Worm (Caenorhabditis elegans) whole organism, L4 larva: ENCODE results near the gene F53F1.6.

Experiments used
- F10B5.3 ChIP-seq: sonication (generic microtip); optimal IDR thresholded peaks from 2 replicates; lab custom pipeline; 2016; ENCODE audit warnings: mild to moderate bottlenecking, missing genetic modification characterization, missing compliant biosample characterization
- F26F4.8 ChIP-seq: fragments of 200-800 bp; sonication (Bioruptor generic); conservative IDR thresholded peaks from 2 replicates; pipeline ENCODE4 v1.3.6; 2022; ENCODE audit warnings: missing genetic modification characterization, missing compliant biosample characterization
- F44E2.7 ChIP-seq: fragments of 200-800 bp; sonication (Bioruptor generic); IDR thresholded peaks from 2 replicates; pipeline ENCODE4 v2.1.2; 2022; ENCODE audit warnings: missing genetic modification characterization, missing compliant biosample characterization
- R02D3.7 ChIP-seq: fragments of 150-350 bp; sonication (generic microtip); optimal IDR thresholded peaks from 3 replicates; lab custom pipeline; 2014; ENCODE audit warnings: missing biosample characterization, missing genetic modification characterization
- Y48G9A.11 ChIP-seq: fragments of 200-800 bp; sonication (Bioruptor generic); IDR thresholded peaks from 2 replicates; pipeline ENCODE4 v1.3.6; 2022; ENCODE audit warnings: missing genetic modification reagents, missing genetic modification characterization, missing compliant biosample characterization
- aha-1 ChIP-seq: fragments of 150-350 bp; peaks from one replicate; lab custom pipeline; 2014; ENCODE audit warnings: missing biosample characterization, missing genetic modification characterization
- aly-2 ChIP-seq: sonication (generic microtip); optimal IDR thresholded peaks from 2 replicates; lab custom pipeline; 2018; ENCODE audit warnings: missing biosample characterization, missing genetic modification characterization
- arid-1 ChIP-seq: fragments of 200-800 bp; sonication (Bioruptor generic); conservative IDR thresholded peaks from 2 replicates; pipeline ENCODE4 v1.3.6; 2022; ENCODE audit warnings: missing genetic modification reagents, missing genetic modification characterization, missing compliant biosample characterization
- ceh-20 ChIP-seq: fragments of 200-800 bp; sonication (Bioruptor generic); IDR thresholded peaks from 2 replicates; pipeline ENCODE4 v1.3.6; 2022; ENCODE audit warnings: missing genetic modification reagents, missing genetic modification characterization, missing compliant biosample characterization
- ceh-44 ChIP-seq: fragments of 200-800 bp; sonication (Bioruptor generic); IDR thresholded peaks from 2 replicates; pipeline ENCODE4 v1.3.6; 2022; ENCODE audit warnings: missing genetic modification reagents, missing genetic modification characterization, missing compliant biosample characterization
- ceh-62 ChIP-seq: sonication (generic microtip); optimal IDR thresholded peaks from 2 replicates; lab custom pipeline; 2017; ENCODE audit warnings: missing biosample characterization, missing genetic modification characterization
- ceh-82 ChIP-seq: sonication (generic microtip); optimal IDR thresholded peaks from 2 replicates; lab custom pipeline; 2017; ENCODE audit warnings: missing biosample characterization, missing genetic modification characterization
- ces-1 ChIP-seq: fragments of 150-350 bp; sonication (generic microtip); optimal IDR thresholded peaks from 4 replicates; lab custom pipeline; 2014; ENCODE audit warnings: missing biosample characterization, missing genetic modification reagents, missing genetic modification characterization
- cey-2 ChIP-seq: sonication (generic microtip); optimal IDR thresholded peaks from 3 replicates; lab custom pipeline; 2017; ENCODE audit warnings: missing genetic modification characterization, mild to moderate bottlenecking, missing compliant biosample characterization, antibody characterized with exemption, borderline replicate concordance; ENCODE audit not compliant: insufficient read depth
- daf-16 ChIP-seq, 3 experiments: sonication (generic microtip); optimal IDR thresholded peaks; 2 replicates each; lab custom pipeline; 2016 to 2017; ENCODE audit warnings: missing genetic modification characterization in 3 of 3, missing genetic modification reagents in 3 of 3, mild to moderate bottlenecking in 2 of 3, missing compliant biosample characterization in 2 of 3, missing biosample characterization in 1 of 3, moderate library complexity in 1 of 3
- daf-19 ChIP-seq: fragments of 200-800 bp; sonication (Bioruptor generic); conservative IDR thresholded peaks from 2 replicates; pipeline ENCODE4 v1.3.6; 2022; ENCODE audit warnings: missing genetic modification characterization, missing compliant biosample characterization
- dmd-8 ChIP-seq: fragments of 200-800 bp; sonication (Bioruptor generic); IDR thresholded peaks from 2 replicates; pipeline ENCODE4 v1.3.6; 2022; ENCODE audit warnings: missing genetic modification characterization, missing compliant biosample characterization
- dve-1 ChIP-seq: sonication (generic microtip); optimal IDR thresholded peaks from 2 replicates; lab custom pipeline; 2017; ENCODE audit warnings: antibody characterized with exemption, mild to moderate bottlenecking, missing genetic modification characterization, missing compliant biosample characterization; ENCODE audit not compliant: insufficient read depth
- hif-1 ChIP-seq, 2 experiments: sonication (generic microtip); optimal IDR thresholded peaks; 2 replicates each; lab custom pipeline; 2016 to 2017; ENCODE audit warnings: missing compliant biosample characterization in 2 of 2, missing genetic modification characterization in 2 of 2, missing genetic modification reagents in 2 of 2, missing genotype in 2 of 2, mild to moderate bottlenecking in 1 of 2
- hlh-11 ChIP-seq: fragments of 200-800 bp; sonication (Bioruptor generic); optimal IDR thresholded peaks from 2 replicates; lab custom pipeline; 2018; ENCODE audit warnings: mild to moderate bottlenecking, missing genetic modification characterization, missing compliant biosample characterization
- hmg-1.1 ChIP-seq: fragments of 200-800 bp; sonication (Bioruptor generic); IDR thresholded peaks from 2 replicates; pipeline ENCODE4 v1.3.6; 2022; ENCODE audit warnings: missing genetic modification reagents, missing genetic modification characterization, missing compliant biosample characterization
- lim-7 ChIP-seq: fragments of 200-800 bp; sonication (Bioruptor generic); IDR thresholded peaks from 2 replicates; pipeline ENCODE4 v1.3.6; 2022; ENCODE audit warnings: missing genetic modification characterization, missing compliant biosample characterization
- lin-13 ChIP-seq: fragments of 150-350 bp; optimal IDR thresholded peaks from 2 replicates; lab custom pipeline; 2014; ENCODE audit warnings: missing biosample characterization, missing genetic modification reagents, missing genetic modification characterization
- madf-5 ChIP-seq, 2 experiments: fragments of 200-800 bp; sonication (Bioruptor generic); IDR thresholded peaks; 2 replicates each; pipeline ENCODE4 v1.3.6; 2022; ENCODE audit warnings: missing compliant biosample characterization in 2 of 2, missing genetic modification characterization in 2 of 2
- madf-9 ChIP-seq: fragments of 200-800 bp; sonication (Bioruptor generic); conservative IDR thresholded peaks from 2 replicates; pipeline ENCODE4 v1.3.6; 2022; ENCODE audit warnings: missing genetic modification reagents, missing genetic modification characterization, missing compliant biosample characterization
- mep-1 ChIP-seq: fragments of 150-350 bp; sonication (generic microtip); optimal IDR thresholded peaks from 3 replicates; lab custom pipeline; 2014; ENCODE audit warnings: missing biosample characterization, missing genetic modification characterization
- mxl-2 ChIP-seq: fragments of 200-800 bp; sonication (Bioruptor generic); conservative IDR thresholded peaks from 2 replicates; pipeline ENCODE4 v1.3.6; 2022; ENCODE audit warnings: missing genetic modification reagents, missing genetic modification characterization, missing compliant biosample characterization
- nhr-25 ChIP-seq: sonication (generic microtip); optimal IDR thresholded peaks from 2 replicates; lab custom pipeline; 2017; ENCODE audit warnings: missing genetic modification characterization, mild to moderate bottlenecking, missing compliant biosample characterization, antibody characterized with exemption, moderate library complexity, borderline replicate concordance; ENCODE audit not compliant: insufficient read depth
- nhr-28 ChIP-seq: fragments of 150-350 bp; optimal IDR thresholded peaks from 2 replicates; lab custom pipeline; 2014; ENCODE audit warnings: missing biosample characterization, missing genetic modification characterization
- nhr-41 ChIP-seq: fragments of 200-800 bp; sonication (Bioruptor generic); IDR thresholded peaks from 2 replicates; pipeline ENCODE4 v1.3.6; 2022; ENCODE audit warnings: missing genetic modification reagents, missing genetic modification characterization, missing compliant biosample characterization
- nhr-42 ChIP-seq: fragments of 200-800 bp; sonication (Bioruptor generic); IDR thresholded peaks from 2 replicates; pipeline ENCODE4 v1.3.6; 2022; ENCODE audit warnings: missing genetic modification characterization, missing compliant biosample characterization
- nhr-6 ChIP-seq: fragments of 150-350 bp; optimal IDR thresholded peaks from 2 replicates; lab custom pipeline; 2014; ENCODE audit warnings: missing biosample characterization, missing genetic modification characterization
- nhr-76 ChIP-seq: fragments of 150-350 bp; optimal IDR thresholded peaks from 2 replicates; lab custom pipeline; 2014; ENCODE audit warnings: missing biosample characterization, missing genetic modification characterization
- pha-4 ChIP-seq, 2 experiments: fragments of 150-350 bp in 1 of 2; fragments of 200-800 bp in 1 of 2; sonication (Bioruptor generic) in 1 of 2; IDR thresholded peaks in 1 of 2; optimal IDR thresholded peaks in 1 of 2; 2 replicates each; pipeline versions ENCODE4 v1.3.6 to Lab custom; 2014 to 2022; ENCODE audit warnings: missing genetic modification characterization in 2 of 2, missing genetic modification reagents in 2 of 2, missing biosample characterization in 1 of 2, missing compliant biosample characterization in 1 of 2
- php-3 ChIP-seq: fragments of 200-800 bp; sonication (Bioruptor generic); IDR thresholded peaks from 2 replicates; pipeline ENCODE4 v1.3.6; 2022; ENCODE audit warnings: missing genetic modification reagents, missing genetic modification characterization, missing compliant biosample characterization
- pqm-1 ChIP-seq: sonication (generic microtip); optimal IDR thresholded peaks from 2 replicates; lab custom pipeline; 2017; ENCODE audit warnings: missing biosample characterization, missing genetic modification characterization
- set-16 ChIP-seq: fragments of 200-800 bp; sonication (Bioruptor generic); IDR thresholded peaks from 2 replicates; pipeline ENCODE4 v1.3.6; 2022; ENCODE audit warnings: missing genetic modification reagents, missing genetic modification characterization, missing compliant biosample characterization
- skn-1 ChIP-seq: fragments of 150-350 bp; optimal IDR thresholded peaks from 2 replicates; lab custom pipeline; 2014; ENCODE audit warnings: missing biosample characterization, missing genetic modification characterization
- unc-130 ChIP-seq: sonication (generic microtip); optimal IDR thresholded peaks from 2 replicates; lab custom pipeline; 2016; ENCODE audit warnings: missing genetic modification reagents, missing genetic modification characterization, missing compliant biosample characterization
- unc-39 ChIP-seq: sonication (generic microtip); optimal IDR thresholded peaks from 2 replicates; lab custom pipeline; 2017; ENCODE audit warnings: missing biosample characterization, missing genetic modification characterization
- unc-62 ChIP-seq, 3 experiments: fragments of 150-350 bp in 1 of 3; sonication (generic microtip); optimal IDR thresholded peaks in 2 of 3; peaks in 1 of 3; 1 replicate in 1 of 3; 2 replicates in 2 of 3; lab custom pipeline; 2014 to 2017; ENCODE audit warnings: missing biosample characterization in 3 of 3, missing genetic modification characterization in 3 of 3, missing genetic modification reagents in 3 of 3, missing genotype in 1 of 3
- zag-1 ChIP-seq: fragments of 150-350 bp; optimal IDR thresholded peaks from 2 replicates; lab custom pipeline; 2014; ENCODE audit warnings: missing biosample characterization, missing genetic modification characterization
- zip-2 ChIP-seq: fragments of 150-350 bp; optimal IDR thresholded peaks from 2 replicates; lab custom pipeline; 2014; ENCODE audit warnings: missing biosample characterization, missing genetic modification characterization

Gene F53F1.6

DNA sequence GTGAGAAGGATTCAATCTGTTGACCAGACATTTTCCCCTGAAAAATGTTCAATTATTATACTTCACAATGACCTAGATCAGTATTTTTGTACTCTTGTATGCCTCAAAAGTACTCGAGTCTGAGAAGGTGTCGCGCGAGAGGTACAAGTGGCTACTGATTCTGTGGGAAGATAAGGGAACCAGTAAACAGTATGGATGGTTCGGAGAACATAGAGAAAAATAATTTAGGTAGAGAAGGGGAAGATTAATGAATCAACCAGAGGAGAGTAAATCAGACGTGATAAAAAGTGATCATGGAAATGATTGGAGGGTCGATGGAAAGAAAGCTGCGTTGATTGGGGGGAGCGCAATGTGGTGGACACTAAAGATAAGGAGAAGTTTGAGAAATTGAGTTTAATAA, 28.0 kb downstream of the F53F1.6 start:
- peak; percentile 77 for TF ChIP-seq nhr-28 (tag; lab: Kevin White, UChicago)
- peak; percentile 25 for TF ChIP-seq nhr-25
- TF ChIP-seq aha-1: peak; percentile 73
- TF ChIP-seq arid-1: no peak
- TF ChIP-seq mep-1: peak; percentile 2

DNA sequence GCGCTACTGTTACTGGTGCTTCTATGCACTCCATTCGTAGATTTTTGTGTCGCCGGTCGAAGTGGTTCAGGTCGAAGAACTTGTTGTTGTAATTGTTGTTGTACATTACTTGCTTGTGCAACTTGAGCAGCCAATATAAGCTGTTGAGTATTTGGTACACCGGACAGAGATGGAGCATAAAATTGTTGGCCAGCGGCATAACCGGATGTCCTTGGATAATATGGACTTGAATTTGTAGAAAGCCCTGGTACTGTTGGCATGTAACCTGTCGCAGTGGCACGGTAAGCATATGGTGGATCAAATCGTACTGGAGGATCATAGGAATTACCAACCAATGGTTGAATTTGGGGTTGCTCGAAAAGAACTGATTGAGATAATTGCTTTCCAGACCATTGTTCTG, 28.5 kb downstream of the F53F1.6 start:
- 0 out of 2 replicates have a peak, but pooled peaks have one; percentile 51 for TF ChIP-seq dmd-8 (GFP tag; lab: Robert Waterston, UW)
- no peak for TF ChIP-seq daf-16 (GFP tag; optimal IDR thresholded peaks at IDR 0.05; lab: Kevin White, UChicago)
- no peak for TF ChIP-seq daf-16 (tag; optimal IDR thresholded peaks at IDR 0.05; lab: Kevin White, UChicago)
- TF ChIP-seq F44E2.7 (GFP tag; lab: Robert Waterston, UW): no peak
- no peak for TF ChIP-seq F26F4.8 (GFP tag; lab: Robert Waterston, UW)
- no peak for TF ChIP-seq php-3 (GFP tag; lab: Robert Waterston, UW)
- peak in 1 of 2 experiments; percentile 92 for TF ChIP-seq unc-62 (GFP tag; optimal IDR thresholded peaks at IDR 0.05 in 1 of 2; lab: Kevin White, UChicago)
- no peak for TF ChIP-seq unc-62 (tag; optimal IDR thresholded peaks at IDR 0.05; lab: Kevin White, UChicago)
- no peak for TF ChIP-seq pqm-1
- no peak for TF ChIP-seq skn-1 (tag; lab: Kevin White, UChicago)
- TF ChIP-seq, all 104 proteins: peak for 2

- TF ChIP-seq lim-7 (GFP tag; lab: Robert Waterston, UW) (no peak), aha-1 (peak; percentile 94)
Measured at ce11 chrV:13387472-13387871, 29.9 kb downstream of the F53F1.6 start.

ce11 chrV:13385798-13386197, 31.6 kb downstream of the F53F1.6 start, which contains the start of gene gcy-34:
Gene gcy-34, minus strand, starts transcription at chrV:13385898.
- no peak for TF ChIP-seq ceh-20 (GFP tag; lab: Robert Waterston, UW)
- TF ChIP-seq F10B5.3 (tag; lab: Kevin White, UChicago): no peak
- no peak for TF ChIP-seq Y48G9A.11
- no peak for TF ChIP-seq aly-2
- no peak for TF ChIP-seq pha-4 (GFP tag; IDR thresholded peaks at IDR 0.05; lab: Robert Waterston, UW)
- TF ChIP-seq pha-4 (tag; optimal IDR thresholded peaks at IDR 0.05; lab: Kevin White, UChicago): no peak
- no peak for TF ChIP-seq hmg-1.1
- no peak for TF ChIP-seq pqm-1
- no peak for TF ChIP-seq cey-2 (tag; lab: Kevin White, UChicago)
- no peak for TF ChIP-seq ceh-82
- no peak for TF ChIP-seq ceh-62 (tag; lab: Kevin White, UChicago)
- TF ChIP-seq unc-39 (tag; lab: Kevin White, UChicago): no peak
- TF ChIP-seq ceh-44: no peak
- no peak for TF ChIP-seq zag-1
- TF ChIP-seq madf-9: no peak
- TF ChIP-seq nhr-6 (tag; lab: Kevin White, UChicago): no peak
- no peak for TF ChIP-seq lin-13 (GFP tag; lab: Kevin White, UChicago)

- peak; percentile 60 for TF ChIP-seq dve-1
- TF ChIP-seq nhr-28 (tag; lab: Kevin White, UChicago): peak; percentile 38
- TF ChIP-seq nhr-6 (tag; lab: Kevin White, UChicago): peak; percentile 46
- no peak for TF ChIP-seq unc-130 (GFP tag; lab: Kevin White, UChicago)
- TF ChIP-seq aha-1: no peak
- no peak for TF ChIP-seq lim-7 (GFP tag; lab: Robert Waterston, UW)
- no peak for TF ChIP-seq R02D3.7 (tag; lab: Kevin White, UChicago)
- TF ChIP-seq set-16 (GFP tag; lab: Robert Waterston, UW): no peak
- no peak for TF ChIP-seq nhr-42 (GFP tag; lab: Robert Waterston, UW)
- no peak for TF ChIP-seq nhr-41 (GFP tag; lab: Robert Waterston, UW)
- no peak for TF ChIP-seq hif-1 (tag; optimal IDR thresholded peaks at IDR 0.05; lab: Kevin White, UChicago)
- no peak for TF ChIP-seq daf-16 (GFP tag; optimal IDR thresholded peaks at IDR 0.05; lab: Kevin White, UChicago)
- peak; percentile 57 for TF ChIP-seq daf-16 (tag; optimal IDR thresholded peaks at IDR 0.05; lab: Kevin White, UChicago)
- TF ChIP-seq mxl-2: no peak
- no peak for TF ChIP-seq mep-1
- TF ChIP-seq pqm-1: peak; percentile 60
- no peak for TF ChIP-seq daf-19 (GFP tag; lab: Robert Waterston, UW)
- no peak for TF ChIP-seq zip-2
- no peak for TF ChIP-seq F44E2.7 (GFP tag; lab: Robert Waterston, UW)
- TF ChIP-seq nhr-76: no peak
- no peak for TF ChIP-seq zag-1
- peak; percentile 24 for TF ChIP-seq hlh-11 (tag; lab: Kevin White, UChicago)
- no peak for TF ChIP-seq madf-5 (GFP tag; IDR thresholded peaks at IDR 0.05; lab: Robert Waterston, UW)
- no peak for TF ChIP-seq ces-1 (GFP tag; lab: Kevin White, UChicago)
Measured at ce11 chrV:13380980-13381379, 36.4 kb downstream of the F53F1.6 start, which contains the start of gene cpz-2. Gene cpz-2, plus strand, starts transcription at chrV:13381189.
